Fruit fly (Drosophila melanogaster) whole organism, embryonic: ENCODE measurements around the gene CG5290.

Experiments used
- CG10209 ChIP-seq: fragments of 200-800 bp; sonication (Bioruptor generic); optimal IDR thresholded peaks from 3 replicates; lab custom pipeline; 2017; ENCODE audit warnings: missing biosample characterization, mild to moderate bottlenecking, missing genetic modification characterization, missing genetic modification reagents
- CG10366 ChIP-seq: fragments of 200-800 bp; sonication (Bioruptor generic); IDR thresholded peaks from 2 replicates; pipeline ENCODE4 v1.3.6; 2022; ENCODE audit warnings: missing biosample characterization, missing genetic modification characterization
- CG11093 ChIP-seq: fragments of 200-800 bp; sonication (Bioruptor generic); IDR thresholded peaks from 3 replicates; pipeline ENCODE4 v1.3.6; 2022; ENCODE audit warnings: missing biosample characterization, missing genetic modification characterization
- CG12391 ChIP-seq: fragments of 200-800 bp; sonication (Bioruptor generic); optimal IDR thresholded peaks from 3 replicates; lab custom pipeline; 2018; ENCODE audit warnings: missing biosample characterization, mild to moderate bottlenecking, missing genetic modification characterization, moderate library complexity
- CG15696 ChIP-seq: fragments of 200-800 bp; sonication (Bioruptor generic); optimal IDR thresholded peaks from 2 replicates; lab custom pipeline; 2019; ENCODE audit warnings: missing biosample characterization, mild to moderate bottlenecking, missing genetic modification characterization, moderate library complexity
- CG1602 ChIP-seq: fragments of 200-800 bp; sonication (Bioruptor generic); optimal IDR thresholded peaks from 3 replicates; lab custom pipeline; 2016; ENCODE audit warnings: missing biosample characterization, missing genetic modification characterization
- CG16779 ChIP-seq: fragments of 200-800 bp; sonication (Bioruptor generic); IDR thresholded peaks from 2 replicates; pipeline ENCODE4 v1.3.6; 2022; ENCODE audit warnings: missing biosample characterization, missing genetic modification characterization
- CG17186 ChIP-seq: fragments of 200-800 bp; sonication (Bioruptor generic); optimal IDR thresholded peaks from 3 replicates; lab custom pipeline; 2017; ENCODE audit warnings: missing biosample characterization, missing genetic modification reagents, missing genetic modification characterization
- CG18476 ChIP-seq: fragments of 200-800 bp; sonication (Bioruptor generic); optimal IDR thresholded peaks from 2 replicates; lab custom pipeline; 2016; ENCODE audit warnings: missing biosample characterization, mild to moderate bottlenecking, missing genetic modification characterization
- CG18764 ChIP-seq: fragments of 200-800 bp; sonication (Bioruptor generic); optimal IDR thresholded peaks from 3 replicates; lab custom pipeline; 2016; ENCODE audit warnings: missing biosample characterization, missing genetic modification characterization
- CG3847 ChIP-seq: fragments of 200-800 bp; sonication (Bioruptor generic); IDR thresholded peaks from 2 replicates; pipeline ENCODE4 v1.3.6; 2022; ENCODE audit warnings: missing biosample characterization, missing genetic modification characterization
- CG4282 ChIP-seq: fragments of 200-800 bp; sonication (Bioruptor generic); optimal IDR thresholded peaks from 2 replicates; lab custom pipeline; 2016; ENCODE audit warnings: missing biosample characterization, missing genetic modification characterization
- CG8089 ChIP-seq: fragments of 200-800 bp; sonication (Bioruptor generic); optimal IDR thresholded peaks from 3 replicates; lab custom pipeline; 2016; ENCODE audit warnings: missing biosample characterization, missing genetic modification characterization
- CG9932 ChIP-seq: fragments of 200-800 bp; sonication (Bioruptor generic); IDR thresholded peaks from 2 replicates; pipeline ENCODE4 v1.3.6; 2022; ENCODE audit warnings: missing biosample characterization, missing genetic modification characterization
- CTCF ChIP-seq: fragments of 200-800 bp; sonication (Bioruptor generic); optimal IDR thresholded peaks from 2 replicates; lab custom pipeline; 2017; ENCODE audit warnings: missing biosample characterization, mild to moderate bottlenecking, missing genetic modification characterization, moderate library complexity
- Dip2 ChIP-seq: fragments of 200-800 bp; sonication (Bioruptor generic); IDR thresholded peaks from 2 replicates; pipeline ENCODE4 v1.3.6; 2022; ENCODE audit warnings: missing biosample characterization, missing genetic modification characterization
- Drgx ChIP-seq: fragments of 200-800 bp; sonication (Bioruptor generic); IDR thresholded peaks from 2 replicates; pipeline ENCODE4 v1.3.6; 2022; ENCODE audit warnings: missing biosample characterization, missing genetic modification characterization
- Fer1 ChIP-seq: fragments of 200-800 bp; sonication (Bioruptor generic); optimal IDR thresholded peaks from 2 replicates; lab custom pipeline; 2017; ENCODE audit warnings: missing biosample characterization, mild to moderate bottlenecking, missing genetic modification characterization
- Fer2 ChIP-seq: fragments of 200-800 bp; sonication (Bioruptor generic); optimal IDR thresholded peaks from 2 replicates; lab custom pipeline; 2018; ENCODE audit warnings: missing biosample characterization, mild to moderate bottlenecking, missing genetic modification characterization, moderate library complexity
- Gug ChIP-seq: fragments of 200-800 bp; sonication (Bioruptor generic); IDR thresholded peaks from 4 replicates; pipeline ENCODE4 v1.3.6; 2022; ENCODE audit warnings: missing biosample characterization, missing genetic modification characterization
- Hand ChIP-seq: fragments of 200-800 bp; sonication (Bioruptor generic); optimal IDR thresholded peaks from 2 replicates; lab custom pipeline; 2017; ENCODE audit warnings: mild to moderate bottlenecking, missing biosample characterization, missing genetic modification reagents, missing genetic modification characterization
- Hr39 ChIP-seq: fragments of >200 bp; optimal IDR thresholded peaks from 2 replicates; lab custom pipeline; 2017
- Mad ChIP-seq: fragments of 200-800 bp; sonication (Bioruptor generic); optimal IDR thresholded peaks from 2 replicates; lab custom pipeline; 2016; ENCODE audit warnings: missing biosample characterization, missing genetic modification characterization
- Med ChIP-seq: fragments of 200-800 bp; sonication (Bioruptor generic); peaks from one replicate; lab custom pipeline; 2016; ENCODE audit warnings: missing biosample characterization, missing genetic modification characterization, mild to moderate bottlenecking, inconsistent platforms, moderate library complexity
- Oaz ChIP-seq: fragments of 200-800 bp; sonication (Bioruptor generic); IDR thresholded peaks from 2 replicates; pipeline ENCODE4 v1.3.6; 2022; ENCODE audit warnings: missing biosample characterization, missing genetic modification characterization
- Stat92E ChIP-seq, 3 experiments: fragments of >200 bp in 2 of 3; fragments of 200-800 bp in 1 of 3; sonication (Bioruptor generic) in 1 of 3; optimal IDR thresholded peaks; 2 replicates each; lab custom pipeline; 2017 to 2019; ENCODE audit warnings: missing biosample characterization in 3 of 3, missing genetic modification characterization in 3 of 3, mild to moderate bottlenecking in 1 of 3, moderate library complexity in 1 of 3
- Vsx1 ChIP-seq: fragments of 200-800 bp; sonication (Bioruptor generic); optimal IDR thresholded peaks from 2 replicates; lab custom pipeline; 2017; ENCODE audit warnings: missing biosample characterization, mild to moderate bottlenecking, missing genetic modification characterization, missing genetic modification reagents
- YL-1 ChIP-seq: fragments of 200-800 bp; sonication (Bioruptor generic); optimal IDR thresholded peaks from 3 replicates; lab custom pipeline; 2017; ENCODE audit warnings: missing biosample characterization, mild to moderate bottlenecking, missing genetic modification characterization
- bab2 ChIP-seq: fragments of 200-800 bp; sonication (Bioruptor generic); optimal IDR thresholded peaks from 2 replicates; lab custom pipeline; 2016; ENCODE audit warnings: missing biosample characterization, missing genetic modification characterization
- cad ChIP-seq: fragments of >200 bp; optimal IDR thresholded peaks from 2 replicates; lab custom pipeline; 2017; ENCODE audit warnings: missing biosample characterization, missing genetic modification characterization
- chm ChIP-seq: fragments of 200-800 bp; sonication (Bioruptor generic); IDR thresholded peaks from 2 replicates; pipeline ENCODE4 v1.3.6; 2022; ENCODE audit warnings: missing biosample characterization, missing genetic modification characterization
- corto ChIP-seq: fragments of 200-800 bp; sonication (Bioruptor generic); optimal IDR thresholded peaks from 2 replicates; lab custom pipeline; 2016; ENCODE audit warnings: missing biosample characterization, mild to moderate bottlenecking, missing genetic modification characterization, moderate library complexity
- crc ChIP-seq: fragments of 200-800 bp; sonication (Bioruptor generic); optimal IDR thresholded peaks from 2 replicates; lab custom pipeline; 2016; ENCODE audit warnings: missing biosample characterization, missing genetic modification characterization
- dati ChIP-seq: fragments of 200-800 bp; sonication (Bioruptor generic); IDR thresholded peaks from 2 replicates; pipeline ENCODE4 v1.3.6; 2022; ENCODE audit warnings: missing biosample characterization, missing genetic modification characterization
- dysf ChIP-seq: fragments of 200-800 bp; sonication (Bioruptor generic); IDR thresholded peaks from 3 replicates; pipeline ENCODE4 v1.3.6; 2022; ENCODE audit warnings: missing biosample characterization, missing genetic modification characterization
- ewg ChIP-seq: fragments of 200-800 bp; sonication (Bioruptor generic); optimal IDR thresholded peaks from 3 replicates; lab custom pipeline; 2017; ENCODE audit warnings: mild to moderate bottlenecking, missing biosample characterization, missing genetic modification reagents, missing genetic modification characterization
- fd3F ChIP-seq: fragments of 200-800 bp; sonication (Bioruptor generic); optimal IDR thresholded peaks from 2 replicates; lab custom pipeline; 2018; ENCODE audit warnings: missing biosample characterization, mild to moderate bottlenecking, missing genetic modification characterization, moderate library complexity
- gcm ChIP-seq: fragments of 200-800 bp; sonication (Bioruptor generic); optimal IDR thresholded peaks from 2 replicates; lab custom pipeline; 2019; ENCODE audit warnings: missing biosample characterization, mild to moderate bottlenecking, missing genetic modification characterization, moderate library complexity
- gro ChIP-seq: fragments of 200-800 bp; sonication (Bioruptor generic); optimal IDR thresholded peaks from 2 replicates; lab custom pipeline; 2016; ENCODE audit warnings: missing biosample characterization, missing genetic modification characterization
- ind ChIP-seq: fragments of 200-800 bp; sonication (Bioruptor generic); optimal IDR thresholded peaks from 3 replicates; lab custom pipeline; 2016; ENCODE audit warnings: missing biosample characterization, missing genetic modification characterization
- inv ChIP-seq: fragments of 200-800 bp; sonication (Bioruptor generic); IDR thresholded peaks from 2 replicates; pipeline ENCODE4 v1.3.6; 2022; ENCODE audit warnings: missing biosample characterization, missing genetic modification characterization; ENCODE audit not compliant: partially characterized antibody
- jing ChIP-seq: fragments of 200-800 bp; sonication (Bioruptor generic); optimal IDR thresholded peaks from 2 replicates; lab custom pipeline; 2018; ENCODE audit warnings: missing biosample characterization, mild to moderate bottlenecking, missing genetic modification characterization
- ken ChIP-seq: fragments of 200-800 bp; sonication (Bioruptor generic); IDR thresholded peaks from 3 replicates; pipeline ENCODE4 v1.3.6; 2022; ENCODE audit warnings: missing biosample characterization, missing genetic modification characterization
- kni ChIP-seq: fragments of 200-800 bp; sonication (Bioruptor generic); optimal IDR thresholded peaks from 3 replicates; lab custom pipeline; 2017; ENCODE audit warnings: mild to moderate bottlenecking, missing biosample characterization, missing genetic modification reagents, missing genetic modification characterization
- nerfin-1 ChIP-seq: fragments of 200-800 bp; sonication (Bioruptor generic); optimal IDR thresholded peaks from 3 replicates; lab custom pipeline; 2019; ENCODE audit warnings: missing biosample characterization, mild to moderate bottlenecking, missing genetic modification characterization, moderate library complexity
- prd ChIP-seq, 3 experiments: fragments of >200 bp in 2 of 3; fragments of 200-800 bp in 1 of 3; sonication (Bioruptor generic) in 1 of 3; optimal IDR thresholded peaks in 2 of 3; IDR thresholded peaks in 1 of 3; 2 replicates in 2 of 3; 3 replicates in 1 of 3; pipeline versions ENCODE4 v1.3.6 to Lab custom; 2017 to 2022; ENCODE audit warnings: missing biosample characterization in 1 of 3, missing genetic modification characterization in 1 of 3
- slbo ChIP-seq: fragments of 200-800 bp; sonication (Bioruptor generic); IDR thresholded peaks from 2 replicates; pipeline ENCODE4 v1.3.6; 2022; ENCODE audit warnings: missing biosample characterization, missing genetic modification characterization
- sna ChIP-seq: fragments of 200-800 bp; sonication (Bioruptor generic); IDR thresholded peaks from 2 replicates; pipeline ENCODE4 v1.3.6; 2022; ENCODE audit warnings: missing biosample characterization, missing genetic modification characterization; ENCODE audit not compliant: partially characterized antibody
- twi ChIP-seq: fragments of 200-800 bp; optimal IDR thresholded peaks from 2 replicates; lab custom pipeline; 2019; ENCODE audit warnings: missing biosample characterization, mild to moderate bottlenecking, missing genetic modification characterization, moderate library complexity
- unc-4 ChIP-seq: fragments of 200-800 bp; sonication (Bioruptor generic); IDR thresholded peaks from 2 replicates; pipeline ENCODE4 v1.3.6; 2022; ENCODE audit warnings: missing biosample characterization, missing genetic modification characterization; ENCODE audit not compliant: partially characterized antibody
- vfl ChIP-seq: fragments of 200-800 bp; sonication (Bioruptor generic); optimal IDR thresholded peaks from 2 replicates; lab custom pipeline; 2016; ENCODE audit warnings: missing biosample characterization, missing genetic modification characterization
- vvl ChIP-seq: fragments of 200-800 bp; sonication (Bioruptor generic); IDR thresholded peaks from 2 replicates; pipeline ENCODE4 v1.3.6; 2022; ENCODE audit warnings: missing biosample characterization, missing genetic modification characterization

Gene CG5290

DNA sequence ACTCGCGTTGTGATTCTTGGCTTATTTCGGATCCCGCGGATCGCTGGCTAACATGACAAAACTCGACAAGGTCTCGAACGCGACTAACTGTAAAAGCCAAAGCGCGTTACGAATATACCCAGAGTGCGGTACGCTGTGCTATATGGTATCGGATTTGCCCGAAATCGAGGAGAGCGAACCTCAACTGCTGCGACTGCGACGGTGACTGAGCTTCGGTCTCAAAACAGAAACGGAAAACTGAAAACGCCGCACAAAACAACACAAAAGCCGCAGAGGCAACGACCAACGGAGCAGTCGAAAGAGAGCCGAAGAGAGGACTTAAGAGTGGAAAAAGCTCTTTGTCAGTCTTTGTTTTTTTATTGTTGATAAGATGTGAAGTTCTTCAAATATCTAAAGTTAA is 49.2 kb upstream of the CG5290 start (continued):
- no peak for TF ChIP-seq crc
- peak; percentile 52 for TF ChIP-seq slbo (GFP tag; lab: Robert Waterston, UW)
- TF ChIP-seq CG11093 (GFP tag; lab: Robert Waterston, UW), result no peak
- TF ChIP-seq Fer1 (GFP tag; lab: Kevin White, UChicago), result peak; percentile 22
- TF ChIP-seq YL-1, result no peak
- 0 out of 3 replicates have a peak, but pooled peaks have one; percentile 15 for TF ChIP-seq ken (GFP tag; lab: Robert Waterston, UW)
- TF ChIP-seq CG10366 (GFP tag; lab: Robert Waterston, UW), result 0 out of 2 replicates have a peak, but pooled peaks have one; percentile 21
- TF ChIP-seq Gug (GFP tag; lab: Robert Waterston, UW), result no peak
- TF ChIP-seq bab2 (GFP tag; lab: Kevin White, UChicago), result no peak
- TF ChIP-seq cad, result no peak
- no peak for TF ChIP-seq fd3F (GFP tag; lab: Kevin White, UChicago)
- TF ChIP-seq Fer2 (tag; lab: Kevin White, UChicago), result no peak
- TF ChIP-seq nerfin-1 (tag; lab: Kevin White, UChicago), result no peak
- TF ChIP-seq kni (GFP tag; lab: Kevin White, UChicago), result peak; percentile 4
- no peak for TF ChIP-seq unc-4 (GFP tag; lab: Robert Waterston, UW)
- TF ChIP-seq CG18476 (GFP tag; lab: Kevin White, UChicago), result no peak
- no peak for TF ChIP-seq jing (GFP tag; lab: Kevin White, UChicago)
- peak; percentile 14 for TF ChIP-seq vfl
- no peak for TF ChIP-seq dati
- TF ChIP-seq Vsx1 (GFP tag; lab: Kevin White, UChicago), result no peak
- TF ChIP-seq CG1602 (GFP tag; lab: Kevin White, UChicago), result no peak
- no peak for TF ChIP-seq sna (GFP tag; lab: Robert Waterston, UW)
- no peak for TF ChIP-seq CG12391
- TF ChIP-seq CG3847 (GFP tag; lab: Robert Waterston, UW), result 0 out of 2 replicates have a peak, but pooled peaks have one; percentile 13
- peak; percentile 36 for TF ChIP-seq Drgx (GFP tag; lab: Robert Waterston, UW)
- no peak for TF ChIP-seq CG8089 (GFP tag; lab: Kevin White, UChicago)
- TF ChIP-seq CG15696 (tag; lab: Kevin White, UChicago), result no peak
- TF ChIP-seq CG17186, result no peak
- TF ChIP-seq ewg (GFP tag; lab: Kevin White, UChicago), result no peak
- no peak for TF ChIP-seq prd (optimal IDR thresholded peaks at IDR 0.05; lab: Kevin White, UChicago)
- TF ChIP-seq prd (GFP tag; IDR thresholded peaks at IDR 0.05; lab: Robert Waterston, UW), result 0 out of 3 replicates have a peak, but pooled peaks have one; percentile 4
- no peak for TF ChIP-seq dysf (GFP tag; lab: Robert Waterston, UW)
- TF ChIP-seq corto (GFP tag; lab: Kevin White, UChicago), result no peak
- peak; percentile 26; the same call in 1 of the 2 replicates for TF ChIP-seq inv (GFP tag; lab: Robert Waterston, UW)
- no peak for TF ChIP-seq CG4282
- TF ChIP-seq Oaz (GFP tag; lab: Robert Waterston, UW), result no peak
- peak; percentile 6 for TF ChIP-seq Mad
- TF ChIP-seq ind (GFP tag; lab: Kevin White, UChicago), result no peak
- no peak for TF ChIP-seq CTCF
- 0 out of 2 replicates have a peak, but pooled peaks have one; percentile 38 for TF ChIP-seq CG16779
- TF ChIP-seq gro (GFP tag; lab: Kevin White, UChicago), result peak; percentile 41
- TF ChIP-seq Med (GFP tag; lab: Kevin White, UChicago), result peak; percentile 87
- no peak for TF ChIP-seq CG18764
- TF ChIP-seq CG10209 (GFP tag; lab: Kevin White, UChicago), result no peak
- TF ChIP-seq Hr39, result no peak
- TF ChIP-seq twi (tag; lab: Kevin White, UChicago), result no peak
- TF ChIP-seq Hand, result peak; percentile 40
- no peak for TF ChIP-seq Dip2
- TF ChIP-seq CG9932 (GFP tag; lab: Robert Waterston, UW), result no peak
- TF ChIP-seq chm (GFP tag; lab: Robert Waterston, UW), result peak; percentile 92
- TF ChIP-seq gcm (GFP tag; lab: Kevin White, UChicago), result no peak
- TF ChIP-seq Stat92E (GFP tag; optimal IDR thresholded peaks at IDR 0.05; lab: Kevin White, UChicago), result no peak
- peak; percentile 59 for TF ChIP-seq vvl
